Worm (Caenorhabditis elegans) whole organism, young adult: Measurements from ENCODE around the gene F52G3.8.
A peak's percentile ranks its signal among the peaks of the same experiment; 100 is the strongest.

Experiments used
- B0019.2 ChIP-seq: fragments of 200-800 bp; sonication (Bioruptor generic); conservative IDR thresholded peaks from 2 replicates; pipeline ENCODE4 v1.3.6; 2022; ENCODE audit warnings: missing genetic modification reagents, missing genetic modification characterization, missing compliant biosample characterization
- B0336.3 ChIP-seq: fragments of 200-800 bp; sonication (Bioruptor generic); IDR thresholded peaks from 2 replicates; pipeline ENCODE4 v1.3.6; 2022; ENCODE audit warnings: missing genetic modification characterization, missing compliant biosample characterization
- D2030.7 ChIP-seq: fragments of 200-800 bp; sonication (Bioruptor generic); IDR thresholded peaks from 2 replicates; pipeline ENCODE4 v1.3.6; 2022; ENCODE audit warnings: missing genetic modification reagents, missing genetic modification characterization, missing compliant biosample characterization
- F23B12.7 ChIP-seq: sonication (generic microtip); optimal IDR thresholded peaks from 2 replicates; lab custom pipeline; 2017; ENCODE audit warnings: missing genetic modification characterization, mild to moderate bottlenecking, missing compliant biosample characterization, antibody characterized with exemption, moderate library complexity; ENCODE audit not compliant: insufficient read depth
- F57A8.1 ChIP-seq: fragments of 200-800 bp; sonication (Bioruptor generic); optimal IDR thresholded peaks from 2 replicates; lab custom pipeline; 2018; ENCODE audit warnings: mild to moderate bottlenecking, missing genetic modification characterization, moderate library complexity, missing compliant biosample characterization
- K12H6.12 ChIP-seq: fragments of 200-800 bp; sonication (Bioruptor generic); optimal IDR thresholded peaks from 2 replicates; lab custom pipeline; 2018; ENCODE audit warnings: mild to moderate bottlenecking, missing genetic modification characterization, missing compliant biosample characterization
- T26A5.8 ChIP-seq: sonication (generic microtip); optimal IDR thresholded peaks from 2 replicates; lab custom pipeline; 2016; ENCODE audit warnings: missing genetic modification characterization, missing compliant biosample characterization
- Y53G8AR.9 ChIP-seq: fragments of 200-800 bp; sonication (Bioruptor generic); conservative IDR thresholded peaks from 2 replicates; pipeline ENCODE4 v1.3.6; 2022; ENCODE audit warnings: missing genetic modification reagents, missing genetic modification characterization, missing compliant biosample characterization
- Y79H2A.3 ChIP-seq: fragments of 200-800 bp; sonication (Bioruptor generic); conservative IDR thresholded peaks from 2 replicates; pipeline ENCODE4 v1.3.6; 2022; ENCODE audit warnings: missing genetic modification reagents, missing genetic modification characterization, missing compliant biosample characterization
- Y95B8A.8 ChIP-seq: fragments of 200-800 bp; sonication (Bioruptor generic); IDR thresholded peaks from 2 replicates; pipeline ENCODE4 v1.3.6; 2022; ENCODE audit warnings: missing genetic modification reagents, missing genetic modification characterization, missing compliant biosample characterization
- aptf-3 ChIP-seq: fragments of 200-800 bp; sonication (Bioruptor generic); IDR thresholded peaks from 2 replicates; pipeline ENCODE4 v1.3.6; 2022; ENCODE audit warnings: missing genetic modification characterization, missing compliant biosample characterization
- atf-7 ChIP-seq: sonication (generic microtip); optimal IDR thresholded peaks from 2 replicates; lab custom pipeline; 2017; ENCODE audit warnings: mild to moderate bottlenecking, missing genetic modification characterization, missing compliant biosample characterization
- attf-6 ChIP-seq: fragments of 200-800 bp; sonication (Bioruptor generic); IDR thresholded peaks from 2 replicates; pipeline ENCODE4 v1.3.6; 2022; ENCODE audit warnings: missing genetic modification reagents, missing genetic modification characterization, missing compliant biosample characterization
- cebp-1 ChIP-seq, 2 experiments: fragments of 200-800 bp in 1 of 2; sonication (Bioruptor generic) in 1 of 2; sonication (generic microtip) in 1 of 2; IDR thresholded peaks in 1 of 2; optimal IDR thresholded peaks in 1 of 2; 2 replicates each; pipeline versions ENCODE4 v1.3.6 to Lab custom; 2017 to 2022; ENCODE audit warnings: missing compliant biosample characterization in 2 of 2, missing genetic modification characterization in 2 of 2, mild to moderate bottlenecking in 1 of 2, missing genetic modification reagents in 1 of 2, moderate library complexity in 1 of 2
- cebp-2 ChIP-seq: fragments of 200-800 bp; sonication (Bioruptor generic); IDR thresholded peaks from 2 replicates; pipeline ENCODE4 v1.3.6; 2022; ENCODE audit warnings: missing genetic modification characterization, missing compliant biosample characterization
- ceh-58 ChIP-seq: fragments of 200-800 bp; sonication (Bioruptor generic); IDR thresholded peaks from 2 replicates; pipeline ENCODE4 v1.3.6; 2022; ENCODE audit warnings: missing genetic modification characterization, missing compliant biosample characterization
- ceh-79 ChIP-seq: sonication (generic microtip); optimal IDR thresholded peaks from 2 replicates; lab custom pipeline; 2017; ENCODE audit warnings: mild to moderate bottlenecking, missing genetic modification characterization, missing compliant biosample characterization
- egl-18 ChIP-seq: fragments of 200-800 bp; sonication (Bioruptor generic); IDR thresholded peaks from 2 replicates; pipeline ENCODE4 v1.3.6; 2022; ENCODE audit warnings: missing genetic modification reagents, missing genetic modification characterization, missing compliant biosample characterization
- ekl-4 ChIP-seq: fragments of 200-800 bp; sonication (Bioruptor generic); IDR thresholded peaks from 2 replicates; pipeline ENCODE4 v1.3.6; 2022; ENCODE audit warnings: missing genetic modification reagents, missing genetic modification characterization, missing compliant biosample characterization
- ets-4 ChIP-seq: fragments of 200-800 bp; sonication (Bioruptor generic); optimal IDR thresholded peaks from 2 replicates; lab custom pipeline; 2018; ENCODE audit warnings: mild to moderate bottlenecking, missing genetic modification characterization, missing compliant biosample characterization
- hmg-1.2 ChIP-seq: fragments of 200-800 bp; sonication (Bioruptor generic); IDR thresholded peaks from 2 replicates; pipeline ENCODE4 v1.3.6; 2022; ENCODE audit warnings: missing genetic modification reagents, missing genetic modification characterization, missing compliant biosample characterization
- hsf-1 ChIP-seq: fragments of 200-800 bp; sonication (Bioruptor generic); IDR thresholded peaks from 2 replicates; pipeline ENCODE4 v1.3.6; 2022; ENCODE audit warnings: missing genetic modification reagents, missing genetic modification characterization, missing compliant biosample characterization
- lag-1 ChIP-seq: fragments of 200-800 bp; sonication (Bioruptor generic); IDR thresholded peaks from 2 replicates; pipeline ENCODE4 v1.3.6; 2022; ENCODE audit warnings: missing genetic modification reagents, missing genetic modification characterization, missing compliant biosample characterization
- let-607 ChIP-seq, 2 experiments: fragments of 200-800 bp in 1 of 2; sonication (Bioruptor generic) in 1 of 2; sonication (generic microtip) in 1 of 2; optimal IDR thresholded peaks; 2 replicates each; lab custom pipeline; 2016 to 2018; ENCODE audit warnings: mild to moderate bottlenecking in 2 of 2, missing compliant biosample characterization in 2 of 2, missing genetic modification characterization in 2 of 2, moderate library complexity in 2 of 2, missing genotype in 1 of 2
- lin-54 ChIP-seq: fragments of 200-800 bp; sonication (Bioruptor generic); optimal IDR thresholded peaks from 2 replicates; lab custom pipeline; 2018; ENCODE audit warnings: mild to moderate bottlenecking, missing genetic modification characterization, missing compliant biosample characterization
- lir-1 ChIP-seq: fragments of 200-800 bp; sonication (Bioruptor generic); conservative IDR thresholded peaks from 2 replicates; pipeline ENCODE4 v1.3.6; 2022; ENCODE audit warnings: missing genetic modification reagents, missing genetic modification characterization, missing compliant biosample characterization
- lsl-1 ChIP-seq: fragments of 200-800 bp; sonication (Bioruptor generic); optimal IDR thresholded peaks from 2 replicates; lab custom pipeline; 2018; ENCODE audit warnings: mild to moderate bottlenecking, missing genetic modification characterization, moderate library complexity, missing compliant biosample characterization
- lsy-27 ChIP-seq: sonication (generic microtip); optimal IDR thresholded peaks from 2 replicates; lab custom pipeline; 2017; ENCODE audit warnings: missing genetic modification characterization, mild to moderate bottlenecking, missing compliant biosample characterization, antibody characterized with exemption, missing genotype, borderline replicate concordance; ENCODE audit not compliant: insufficient read depth
- madf-6 ChIP-seq: fragments of 200-800 bp; sonication (Bioruptor generic); IDR thresholded peaks from 2 replicates; pipeline ENCODE4 v1.3.6; 2022; ENCODE audit warnings: missing genetic modification reagents, missing genetic modification characterization, missing compliant biosample characterization
- mel-28 ChIP-seq: sonication (generic microtip); optimal IDR thresholded peaks from 2 replicates; lab custom pipeline; 2016; ENCODE audit warnings: borderline replicate concordance, mild to moderate bottlenecking, missing genetic modification characterization, missing compliant biosample characterization
- mes-4 ChIP-seq: sonication (generic microtip); optimal IDR thresholded peaks from 2 replicates; lab custom pipeline; 2016; ENCODE audit warnings: missing genotype, missing genetic modification characterization, missing compliant biosample characterization
- mxl-1 ChIP-seq: sonication (generic microtip); optimal IDR thresholded peaks from 2 replicates; lab custom pipeline; 2016; ENCODE audit warnings: missing genetic modification characterization, missing compliant biosample characterization
- nfya-2 ChIP-seq: fragments of 200-800 bp; sonication (Bioruptor generic); IDR thresholded peaks from 2 replicates; pipeline ENCODE4 v1.3.6; 2022; ENCODE audit warnings: missing genetic modification reagents, missing genetic modification characterization, missing compliant biosample characterization
- nfyb-1 ChIP-seq: fragments of 200-800 bp; sonication (Bioruptor generic); IDR thresholded peaks from 2 replicates; pipeline ENCODE4 v1.3.6; 2022; ENCODE audit warnings: missing genetic modification reagents, missing genetic modification characterization, missing compliant biosample characterization
- nhr-179 ChIP-seq: sonication (generic microtip); optimal IDR thresholded peaks from 2 replicates; lab custom pipeline; 2016; ENCODE audit warnings: mild to moderate bottlenecking, missing genetic modification characterization, missing compliant biosample characterization
- nhr-27 ChIP-seq: fragments of 200-800 bp; sonication (Bioruptor generic); optimal IDR thresholded peaks from 2 replicates; lab custom pipeline; 2018; ENCODE audit warnings: mild to moderate bottlenecking, missing genetic modification characterization, moderate library complexity, missing compliant biosample characterization
- nhr-80 ChIP-seq: sonication (generic microtip); optimal IDR thresholded peaks from 2 replicates; lab custom pipeline; 2016; ENCODE audit warnings: missing genetic modification characterization, missing compliant biosample characterization
- pha-4 ChIP-seq: fragments of 150-350 bp; sonication (generic microtip); optimal IDR thresholded peaks from 2 replicates; lab custom pipeline; 2014; ENCODE audit warnings: missing biosample characterization, missing genetic modification reagents, missing genetic modification characterization
- rpc-1 ChIP-seq, 2 experiments: fragments of 150-350 bp in 1 of 2; sonication (generic microtip) in 1 of 2; optimal IDR thresholded peaks; 2 replicates each; lab custom pipeline; 2014 to 2018; ENCODE audit warnings: missing biosample characterization in 1 of 2, missing genetic modification characterization in 1 of 2, missing genetic modification reagents in 1 of 2, missing genotype in 1 of 2
- sdz-38 ChIP-seq: sonication (generic microtip); optimal IDR thresholded peaks from 2 replicates; lab custom pipeline; 2016; ENCODE audit warnings: missing genotype, missing genetic modification characterization, missing compliant biosample characterization
- sea-2 ChIP-seq: fragments of 200-800 bp; sonication (Bioruptor generic); IDR thresholded peaks from 2 replicates; pipeline ENCODE4 v1.3.6; 2022; ENCODE audit warnings: missing genetic modification characterization, missing compliant biosample characterization
- tlf-1 ChIP-seq: fragments of 200-800 bp; sonication (Bioruptor generic); optimal IDR thresholded peaks from 2 replicates; lab custom pipeline; 2018; ENCODE audit warnings: mild to moderate bottlenecking, missing genetic modification characterization, missing compliant biosample characterization
- zfh-2 ChIP-seq: fragments of 200-800 bp; sonication (Bioruptor generic); conservative IDR thresholded peaks from 2 replicates; pipeline ENCODE4 v1.3.6; 2022; ENCODE audit warnings: missing genetic modification reagents, missing genetic modification characterization, missing compliant biosample characterization
- ztf-26 ChIP-seq: sonication (generic microtip); optimal IDR thresholded peaks from 2 replicates; lab custom pipeline; 2017; ENCODE audit warnings: missing genetic modification characterization, missing compliant biosample characterization

The F52G3.8 gene

ce11 chrX:16930333-16930621 is 22.5 kb downstream of the F52G3.8 start (continued):
- TF ChIP-seq nfyb-1 (GFP tag; lab: Robert Waterston, UW) = no peak
- no peak for TF ChIP-seq atf-7
- TF ChIP-seq B0336.3 = no peak
- TF ChIP-seq mxl-1 = no peak
- 0 out of 2 replicates have a peak, but pooled peaks have one; percentile 63 for TF ChIP-seq nfya-2 (GFP tag; lab: Robert Waterston, UW)
- TF ChIP-seq K12H6.12 (tag; lab: Kevin White, UChicago) = no peak
- TF ChIP-seq lir-1 (GFP tag; lab: Robert Waterston, UW) = no peak
- TF ChIP-seq let-607 (tag; optimal IDR thresholded peaks at IDR 0.05; lab: Kevin White, UChicago) = no peak
- no peak for TF ChIP-seq lag-1 (GFP tag; lab: Robert Waterston, UW)
- TF ChIP-seq attf-6 = no peak

DNA sequence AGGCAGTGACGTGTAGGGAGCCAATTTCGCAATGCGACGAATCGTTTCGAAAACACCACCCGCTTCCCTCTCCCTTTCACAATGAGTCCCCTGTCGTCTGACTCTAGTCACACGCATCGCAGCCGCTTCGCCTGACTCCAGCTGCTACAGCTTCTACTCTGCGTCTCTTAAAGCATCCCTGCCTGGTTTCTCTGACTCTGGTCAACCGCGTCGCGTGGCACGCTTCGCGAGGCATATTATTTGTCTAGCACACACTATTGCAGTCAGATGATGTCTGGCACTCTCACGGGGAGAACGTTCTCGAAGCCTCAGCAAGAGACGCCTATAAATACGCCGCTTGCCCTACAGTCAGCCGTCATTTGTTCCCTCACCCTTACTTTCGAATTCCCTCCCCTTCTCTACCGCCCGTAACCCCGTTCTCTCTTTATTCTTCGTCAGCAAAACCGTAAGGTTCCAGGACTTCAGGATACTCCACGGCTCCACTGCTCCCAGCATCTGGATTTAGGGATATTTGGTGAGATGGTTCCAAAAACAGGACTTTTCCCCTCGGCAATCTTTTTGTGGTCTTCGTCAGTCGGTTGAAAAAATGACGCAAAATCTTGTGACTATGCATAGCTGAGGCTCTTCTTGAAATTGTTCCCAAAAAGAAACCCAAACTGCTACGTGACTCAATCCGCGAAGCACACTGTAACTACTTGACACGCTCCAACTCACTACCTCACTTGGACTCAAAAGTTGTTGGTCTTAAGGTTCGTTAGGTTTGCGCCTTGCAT is 23.0 kb downstream of the F52G3.8 start:
- TF ChIP-seq F23B12.7 (tag; lab: Kevin White, UChicago) (no peak), Y79H2A.3 (GFP tag; lab: Robert Waterston, UW) (no peak), egl-18 (GFP tag; lab: Robert Waterston, UW) (no peak; the same call in 1 of the 2 replicates), sea-2 (peak; percentile 77), nhr-80 (tag; lab: Kevin White, UChicago) (peak; percentile 91), lsy-27 (tag; lab: Kevin White, UChicago) (no peak), B0019.2 (GFP tag; lab: Robert Waterston, UW) (no peak), zfh-2 (GFP tag; lab: Robert Waterston, UW) (peak; percentile 98), B0336.3 (peak; percentile 93), cebp-2 (GFP tag; lab: Robert Waterston, UW) (0 out of 2 replicates have a peak, but pooled peaks have one; percentile 3), lag-1 (GFP tag; lab: Robert Waterston, UW) (0 out of 2 replicates have a peak, but pooled peaks have one; percentile 67), sdz-38 (tag; lab: Kevin White, UChicago) (no peak), T26A5.8 (tag; lab: Kevin White, UChicago) (peak; percentile 16), cebp-1 (GFP tag; IDR thresholded peaks at IDR 0.05; lab: Robert Waterston, UW) (peak; percentile 100), cebp-1 (tag; optimal IDR thresholded peaks at IDR 0.05; lab: Kevin White, UChicago) (peak; percentile 100), ets-4 (GFP tag; lab: Kevin White, UChicago) (peak; percentile 32), hmg-1.2 (GFP tag; lab: Robert Waterston, UW) (peak; percentile 88), nhr-27 (tag; lab: Kevin White, UChicago) (peak; percentile 66), ekl-4 (GFP tag; lab: Robert Waterston, UW) (peak; percentile 97), Y95B8A.8 (GFP tag; lab: Robert Waterston, UW) (peak; percentile 89), nhr-179 (tag; lab: Kevin White, UChicago) (peak; percentile 66), ceh-79 (tag; lab: Kevin White, UChicago) (peak; percentile 92), madf-6 (GFP tag; lab: Robert Waterston, UW) (peak; percentile 11; the same call in 1 of the 2 replicates), rpc-1 (optimal IDR thresholded peaks at IDR 0.05; lab: Kevin White, UChicago) (peak; percentile 34), rpc-1 (tag; optimal IDR thresholded peaks at IDR 0.05; lab: Kevin White, UChicago) (no peak), lsl-1 (GFP tag; lab: Kevin White, UChicago) (no peak), Y53G8AR.9 (GFP tag; lab: Robert Waterston, UW) (peak; percentile 76), ceh-58 (GFP tag; lab: Robert Waterston, UW) (no peak), ztf-26 (peak; percentile 97), pha-4 (peak; percentile 81), attf-6 (no peak), tlf-1 (GFP tag; lab: Kevin White, UChicago) (peak; percentile 93), mes-4 (tag; lab: Kevin White, UChicago) (no peak), nfya-2 (GFP tag; lab: Robert Waterston, UW) (no peak), D2030.7 (GFP tag; lab: Robert Waterston, UW) (no peak), lin-54 (GFP tag; lab: Kevin White, UChicago) (peak; percentile 42), hsf-1 (GFP tag; lab: Robert Waterston, UW) (peak; percentile 99), K12H6.12 (tag; lab: Kevin White, UChicago) (peak; percentile 98), F57A8.1 (GFP tag; lab: Kevin White, UChicago) (no peak), aptf-3 (GFP tag; lab: Robert Waterston, UW) (peak; percentile 47; the same call in 1 of the 2 replicates), mel-28 (tag; lab: Kevin White, UChicago) (peak; percentile 87)
